Worm (Caenorhabditis elegans): Measurements from ENCODE around the gene F48F5.8.

Gene F48F5.8

DNA sequence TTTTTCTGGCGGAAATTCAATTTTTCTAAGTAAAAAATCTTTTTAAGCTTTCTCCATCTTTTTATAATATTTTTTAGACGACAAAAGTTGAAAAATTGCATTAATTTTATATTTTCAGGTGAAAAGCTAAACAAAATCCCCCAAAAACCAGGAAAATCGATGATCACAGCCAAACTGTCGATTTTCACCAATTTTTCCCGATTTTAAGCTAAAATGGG, at the start of gene F48F5.8, which contains the start of gene fce-2:
F48F5.8 (plus strand) TSS at position 160 of the 218 bp plus-strand sequence.
fce-2 (plus strand) TSS at position 119 of the 218 bp plus-strand sequence.
- no peak for TF ChIP-seq ceh-36 (tag; optimal IDR thresholded peaks at IDR 0.05)
- TF ChIP-seq tbx-37 (GFP tag; conservative IDR thresholded peaks at IDR 0.05): no peak
- TF ChIP-seq ets-7 (tag; optimal IDR thresholded peaks at IDR 0.05): no peak
- no peak for TF ChIP-seq pes-1 (GFP tag; IDR thresholded peaks at IDR 0.05)
- no peak for TF ChIP-seq tbx-11 (GFP tag; IDR thresholded peaks at IDR 0.05)
- TF ChIP-seq sea-1 (GFP tag; conservative IDR thresholded peaks at IDR 0.05): no peak
- no peak for TF ChIP-seq hmg-4 (GFP tag; optimal IDR thresholded peaks at IDR 0.05)
- TF ChIP-seq flt-1 (GFP tag; IDR thresholded peaks at IDR 0.05): no peak
- TF ChIP-seq aly-1 (tag; optimal IDR thresholded peaks at IDR 0.05): no peak
- no peak for TF ChIP-seq tra-4 (tag; optimal IDR thresholded peaks at IDR 0.05)
- TF ChIP-seq ceh-13 (GFP tag; optimal IDR thresholded peaks at IDR 0.05): no peak
- TF ChIP-seq scrt-1 (GFP tag; IDR thresholded peaks at IDR 0.05): no peak
- no peak for TF ChIP-seq B0310.2 (tag; optimal IDR thresholded peaks at IDR 0.05)
- no peak for TF ChIP-seq F13C5.2 (tag; optimal IDR thresholded peaks at IDR 0.05)
- TF ChIP-seq hmbx-1 (tag; optimal IDR thresholded peaks at IDR 0.05): no peak
- no peak for TF ChIP-seq ama-1 (optimal IDR thresholded peaks at IDR 0.05)
- TF ChIP-seq hnd-1 (tag; optimal IDR thresholded peaks at IDR 0.05): no peak

DNA sequence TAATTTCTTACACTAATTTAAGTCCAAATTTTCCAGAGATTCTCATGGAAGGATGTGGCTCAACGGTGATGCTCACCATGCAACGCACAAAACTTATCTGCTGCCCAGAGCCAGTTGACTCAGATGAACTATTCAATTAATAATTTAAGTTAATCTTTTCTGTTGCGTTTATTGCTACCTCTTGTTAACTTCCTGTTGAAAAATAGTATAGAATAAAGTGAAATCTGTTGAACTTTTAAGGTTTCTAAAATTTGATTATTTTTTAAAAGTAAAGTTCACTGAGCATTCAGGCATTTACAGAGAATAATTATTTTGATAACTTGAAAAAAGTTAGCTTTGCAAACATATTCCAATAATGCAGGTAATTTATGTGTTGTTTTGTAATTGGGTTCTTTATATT, 49.1 kb upstream of the F48F5.8 start:
- TF ChIP-seq ama-1 (optimal IDR thresholded peaks at IDR 0.05) (no peak), F13C5.2 (tag; optimal IDR thresholded peaks at IDR 0.05) (no peak), sea-1 (GFP tag; conservative IDR thresholded peaks at IDR 0.05) (no peak), scrt-1 (GFP tag; IDR thresholded peaks at IDR 0.05) (no peak), aly-1 (tag; optimal IDR thresholded peaks at IDR 0.05) (no peak), tbx-37 (GFP tag; conservative IDR thresholded peaks at IDR 0.05) (no peak), tbx-11 (GFP tag; IDR thresholded peaks at IDR 0.05) (no peak), flt-1 (GFP tag; IDR thresholded peaks at IDR 0.05) (no peak), hmg-4 (GFP tag; optimal IDR thresholded peaks at IDR 0.05) (no peak), ets-7 (tag; optimal IDR thresholded peaks at IDR 0.05) (no peak), hmbx-1 (tag; optimal IDR thresholded peaks at IDR 0.05) (no peak), hnd-1 (tag; optimal IDR thresholded peaks at IDR 0.05) (no peak), B0310.2 (tag; optimal IDR thresholded peaks at IDR 0.05) (no peak), tra-4 (tag; optimal IDR thresholded peaks at IDR 0.05) (no peak)

DNA sequence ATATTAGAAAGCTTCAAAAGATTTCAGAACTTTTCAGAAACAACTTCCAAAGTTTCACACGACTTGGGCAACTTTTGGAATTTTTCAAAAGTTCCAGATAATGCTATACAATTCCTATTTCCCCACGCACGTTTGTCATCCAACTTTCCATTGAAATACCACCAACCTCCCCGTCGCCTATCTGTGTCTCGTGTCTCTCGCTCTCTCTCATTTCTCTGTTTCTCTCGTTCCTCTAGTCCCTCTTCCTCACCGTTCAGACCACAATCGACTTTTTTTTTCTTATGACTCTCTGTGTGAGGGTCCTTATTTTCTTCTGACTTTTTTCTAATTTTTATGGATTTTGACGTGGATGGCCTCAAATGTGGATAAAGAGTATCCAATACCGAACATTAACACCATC, 44.8 kb upstream of the F48F5.8 start, which contains the start of gene K02E2.6:
K02E2.6 (plus strand) TSS at position 242 of the 400 bp plus-strand sequence.
- TF ChIP-seq ceh-36 (tag; optimal IDR thresholded peaks at IDR 0.05) (no peak), F13C5.2 (tag; optimal IDR thresholded peaks at IDR 0.05) (peak; percentile 13)

DNA sequence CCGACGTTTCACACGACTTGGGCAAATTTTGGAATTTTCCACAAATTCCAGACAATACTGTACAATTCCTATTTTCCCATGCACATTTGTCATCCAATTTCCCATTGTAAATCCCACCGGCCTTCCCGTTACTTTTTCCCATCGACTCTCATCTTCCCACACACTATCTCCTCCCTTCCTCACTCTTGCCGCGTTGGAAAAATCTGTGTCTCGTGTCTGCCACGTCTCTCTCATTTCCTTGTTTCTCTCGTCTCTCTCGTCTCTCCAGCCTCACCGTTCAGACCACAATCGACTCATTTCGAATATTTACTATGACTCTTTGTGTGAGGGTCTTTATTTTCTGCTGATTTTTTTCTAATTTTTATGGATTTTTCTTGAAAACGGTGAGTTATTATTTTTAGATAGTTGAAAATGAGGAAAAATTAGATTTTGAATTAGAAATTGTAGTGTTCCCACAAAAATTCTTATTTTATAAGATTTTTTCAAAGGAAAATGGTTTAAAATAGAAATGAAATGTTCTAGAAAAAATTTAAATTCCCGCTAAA, 42.0 kb upstream of the F48F5.8 start, which contains the start of gene K02E2.11:
K02E2.11 (plus strand) TSS at position 251 of the 545 bp plus-strand sequence.
- TF ChIP-seq F13C5.2 (tag; optimal IDR thresholded peaks at IDR 0.05) (peak; percentile 69), hmg-4 (GFP tag; optimal IDR thresholded peaks at IDR 0.05) (peak; percentile 3), ceh-36 (tag; optimal IDR thresholded peaks at IDR 0.05) (no peak)

DNA sequence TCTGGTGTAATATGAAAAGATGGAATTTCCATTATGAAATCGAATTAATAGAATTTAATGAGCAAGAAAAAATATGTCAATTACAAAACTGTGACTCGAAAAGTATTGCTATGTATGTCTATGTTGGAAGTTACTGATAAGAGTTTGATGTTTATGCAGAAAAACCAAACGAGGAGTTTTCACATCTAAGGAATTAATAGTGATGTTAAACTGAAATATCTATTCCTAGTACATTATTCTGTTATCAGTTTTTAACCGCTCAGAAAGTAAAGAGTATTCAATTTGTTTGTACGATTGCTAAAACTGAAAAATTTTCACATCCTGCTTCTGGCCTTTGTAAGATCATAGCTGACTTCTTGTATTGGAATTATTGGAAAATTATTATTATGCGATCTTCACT, 38.2 kb upstream of the F48F5.8 start, which contains the start of gene K02E2.7:
K02E2.7 (minus strand) TSS at position 101 of the 400 bp plus-strand sequence.
- TF ChIP-seq hmbx-1 (tag; optimal IDR thresholded peaks at IDR 0.05): no peak
- TF ChIP-seq aly-1 (tag; optimal IDR thresholded peaks at IDR 0.05): no peak
- TF ChIP-seq tbx-37 (GFP tag; conservative IDR thresholded peaks at IDR 0.05): no peak
- no peak for TF ChIP-seq ceh-13 (GFP tag; optimal IDR thresholded peaks at IDR 0.05)
- TF ChIP-seq F13C5.2 (tag; optimal IDR thresholded peaks at IDR 0.05): no peak
- no peak for TF ChIP-seq tra-4 (tag; optimal IDR thresholded peaks at IDR 0.05)
- no peak for TF ChIP-seq ets-7 (tag; optimal IDR thresholded peaks at IDR 0.05)
- no peak for TF ChIP-seq hnd-1 (tag; optimal IDR thresholded peaks at IDR 0.05)
- TF ChIP-seq scrt-1 (GFP tag; IDR thresholded peaks at IDR 0.05): no peak
- no peak for TF ChIP-seq flt-1 (GFP tag; IDR thresholded peaks at IDR 0.05)
- TF ChIP-seq tbx-11 (GFP tag; IDR thresholded peaks at IDR 0.05): no peak
- no peak for TF ChIP-seq B0310.2 (tag; optimal IDR thresholded peaks at IDR 0.05)

DNA sequence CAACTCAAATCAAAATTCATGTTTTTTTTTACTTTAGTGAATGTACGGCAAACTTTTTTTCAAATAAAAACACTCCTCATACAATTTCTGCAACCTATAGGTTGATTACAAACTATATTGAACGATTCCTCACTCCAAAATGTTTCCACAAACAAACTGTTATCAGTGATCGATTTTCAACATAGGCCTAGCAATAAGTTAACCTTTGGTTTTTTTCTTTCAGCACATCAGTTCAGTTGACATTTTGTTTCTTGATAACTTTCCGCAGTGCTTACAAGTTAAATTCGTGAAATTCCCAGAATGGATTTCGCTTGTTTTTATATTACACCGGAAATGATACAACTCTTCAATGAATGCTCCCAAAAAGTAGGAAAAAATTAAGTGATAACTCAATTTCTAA, 37.7 kb upstream of the F48F5.8 start, which contains the start of gene F53H2.1:
F53H2.1 (plus strand) TSS at position 301 of the 400 bp plus-strand sequence.
- no peak for TF ChIP-seq B0310.2 (tag; optimal IDR thresholded peaks at IDR 0.05)
- TF ChIP-seq pes-1 (GFP tag; IDR thresholded peaks at IDR 0.05): no peak
- TF ChIP-seq hmbx-1 (tag; optimal IDR thresholded peaks at IDR 0.05): no peak
- no peak for TF ChIP-seq tbx-11 (GFP tag; IDR thresholded peaks at IDR 0.05)

DNA sequence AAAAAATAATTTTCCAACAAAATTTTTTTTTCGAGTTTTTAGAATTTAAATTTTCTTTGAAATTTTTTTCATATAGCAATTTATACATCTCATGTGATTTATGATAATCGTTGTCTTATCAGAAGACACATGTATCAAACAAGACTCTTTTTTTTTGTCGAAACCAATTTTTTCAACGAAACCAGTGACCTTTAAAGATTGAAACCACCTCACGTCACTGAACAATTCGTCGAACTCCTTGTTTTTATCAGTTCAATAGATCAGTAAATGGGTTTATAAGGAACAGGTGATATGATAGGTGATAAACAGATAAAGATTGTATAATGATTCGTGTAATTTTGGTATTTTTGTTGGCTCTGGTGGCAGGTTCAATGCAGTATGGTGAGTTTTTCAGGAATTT, 31.4 kb upstream of the F48F5.8 start, which contains the start of gene cnc-7:
cnc-7 (plus strand) TSS at position 301 of the 400 bp plus-strand sequence.
- TF ChIP-seq tbx-11 (GFP tag; IDR thresholded peaks at IDR 0.05) (no peak), aly-1 (tag; optimal IDR thresholded peaks at IDR 0.05) (no peak), hnd-1 (tag; optimal IDR thresholded peaks at IDR 0.05) (no peak), hmg-4 (GFP tag; optimal IDR thresholded peaks at IDR 0.05) (no peak), ceh-13 (GFP tag; optimal IDR thresholded peaks at IDR 0.05) (no peak), scrt-1 (GFP tag; IDR thresholded peaks at IDR 0.05) (no peak), tra-4 (tag; optimal IDR thresholded peaks at IDR 0.05) (no peak), pes-1 (GFP tag; IDR thresholded peaks at IDR 0.05) (no peak), B0310.2 (tag; optimal IDR thresholded peaks at IDR 0.05) (no peak), ceh-36 (tag; optimal IDR thresholded peaks at IDR 0.05) (no peak), flt-1 (GFP tag; IDR thresholded peaks at IDR 0.05) (no peak), F13C5.2 (tag; optimal IDR thresholded peaks at IDR 0.05) (no peak), hmbx-1 (tag; optimal IDR thresholded peaks at IDR 0.05) (no peak)

DNA sequence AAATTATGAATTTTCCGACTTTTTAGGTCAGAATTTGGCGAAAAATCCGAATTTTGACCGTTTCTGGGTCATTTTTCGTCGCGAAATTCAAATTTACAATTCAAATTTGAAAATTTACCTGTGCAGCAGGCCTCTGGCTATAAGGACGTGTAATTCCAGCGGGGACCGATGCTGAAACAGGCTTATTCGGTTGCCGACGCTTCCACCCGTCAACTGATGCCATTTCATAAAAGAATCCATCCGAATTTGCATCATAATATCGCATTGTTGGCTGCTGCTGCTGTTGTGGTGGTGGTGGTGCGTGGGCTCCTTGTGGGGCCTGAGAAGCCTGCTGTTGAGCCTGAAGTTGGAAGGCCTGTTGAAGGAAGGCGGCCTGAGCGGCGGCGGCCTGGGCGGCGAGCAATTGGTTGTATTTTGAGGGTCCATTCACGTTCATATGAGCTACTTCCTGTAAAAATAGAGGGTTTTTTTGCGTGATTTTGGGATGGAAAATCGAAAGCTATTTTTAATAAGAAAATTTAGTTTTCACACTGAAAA, 25.5 kb upstream of the F48F5.8 start:
- TF ChIP-seq ama-1 (optimal IDR thresholded peaks at IDR 0.05): peak; percentile 55
- TF ChIP-seq flt-1 (GFP tag; IDR thresholded peaks at IDR 0.05): no peak

Data from whole organism, early embryonic.